Worm (Caenorhabditis elegans): ENCODE results near the gene spi-1.

DNA sequence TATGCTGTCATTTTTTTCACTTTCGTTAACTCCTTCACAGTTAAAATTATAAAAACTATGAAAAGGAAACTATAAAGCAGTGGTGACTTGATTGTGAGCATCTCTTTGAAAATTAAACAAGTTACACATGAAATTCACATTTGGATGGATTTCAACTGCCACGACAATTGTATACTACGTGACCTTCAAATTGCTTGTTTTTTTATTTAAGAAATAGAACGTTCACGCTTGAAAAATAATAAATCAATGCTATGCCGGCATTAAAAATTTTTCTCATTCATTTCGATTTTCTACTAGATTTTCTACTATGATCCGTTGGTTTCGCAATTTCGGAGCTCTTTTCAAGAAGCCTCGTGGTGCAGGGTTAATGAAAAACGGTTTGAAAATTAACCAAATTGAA is 29.4 kb downstream of the spi-1 start, which contains the start of the genes ZK1290.7 and rnh-1.1:
- TF ChIP-seq skn-1 (tag; optimal IDR thresholded peaks at IDR 0.05) (no peak), zag-1 (tag; optimal IDR thresholded peaks at IDR 0.05) (no peak), ztf-11 (tag; optimal IDR thresholded peaks at IDR 0.05) (no peak), pqm-1 (tag; optimal IDR thresholded peaks at IDR 0.05) (no peak), grh-1 (GFP tag; IDR thresholded peaks at IDR 0.05) (no peak), nhr-237 (tag; optimal IDR thresholded peaks at IDR 0.05) (no peak), mdl-1 (tag; optimal IDR thresholded peaks at IDR 0.05) (no peak), isw-1 (GFP tag; IDR thresholded peaks at IDR 0.05) (no peak), sox-4 (tag; optimal IDR thresholded peaks at IDR 0.05) (no peak), blmp-1 (tag; optimal IDR thresholded peaks at IDR 0.05) (no peak), pax-3 (tag; optimal IDR thresholded peaks at IDR 0.05) (no peak), dsc-1 (tag; optimal IDR thresholded peaks at IDR 0.05) (no peak)

Measured in whole organism, L1 larva.